Fruit fly (Drosophila melanogaster) whole organism: ENCODE data around the gene CG7407.

ENCODE experiments used
- CG8478 ChIP-seq: fragments of >200 bp; optimal IDR thresholded peaks from 2 replicates; lab custom pipeline; 2018; ENCODE audit warnings: inconsistent platforms
- Dll ChIP-seq: fragments of >200 bp; optimal IDR thresholded peaks from 2 replicates; lab custom pipeline; 2017
- pan ChIP-seq: fragments of >200 bp; optimal IDR thresholded peaks from 2 replicates; lab custom pipeline; 2017
- psq ChIP-seq: fragments of >200 bp; optimal IDR thresholded peaks from 2 replicates; lab custom pipeline; 2017

DNA sequence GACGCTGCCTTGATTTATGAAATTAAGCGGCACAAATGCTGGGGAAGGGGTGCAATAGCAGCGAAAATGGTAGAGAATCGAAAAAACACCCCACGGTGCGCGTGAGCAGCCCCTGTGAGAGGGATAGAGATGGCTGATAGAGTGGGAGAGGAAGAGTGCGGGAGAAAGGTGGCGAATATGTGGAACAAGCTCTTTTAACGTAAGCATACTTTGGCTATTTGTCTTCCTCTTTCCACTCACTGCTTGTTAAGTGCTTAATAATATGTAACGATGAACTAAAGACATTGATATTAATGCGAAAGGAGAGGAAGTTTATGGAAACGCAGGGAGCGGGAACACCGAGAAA is 17.4 kb downstream of the CG7407 start:
- TF ChIP-seq Dll (lab: Kevin White, UChicago) (no peak), pan (lab: Kevin White, UChicago) (no peak), CG8478 (lab: Kevin White, UChicago) (no peak), psq (lab: Kevin White, UChicago) (no peak)
